Fruit fly (Drosophila melanogaster): ENCODE data around the gene CG33116.

Gene CG33116

DNA sequence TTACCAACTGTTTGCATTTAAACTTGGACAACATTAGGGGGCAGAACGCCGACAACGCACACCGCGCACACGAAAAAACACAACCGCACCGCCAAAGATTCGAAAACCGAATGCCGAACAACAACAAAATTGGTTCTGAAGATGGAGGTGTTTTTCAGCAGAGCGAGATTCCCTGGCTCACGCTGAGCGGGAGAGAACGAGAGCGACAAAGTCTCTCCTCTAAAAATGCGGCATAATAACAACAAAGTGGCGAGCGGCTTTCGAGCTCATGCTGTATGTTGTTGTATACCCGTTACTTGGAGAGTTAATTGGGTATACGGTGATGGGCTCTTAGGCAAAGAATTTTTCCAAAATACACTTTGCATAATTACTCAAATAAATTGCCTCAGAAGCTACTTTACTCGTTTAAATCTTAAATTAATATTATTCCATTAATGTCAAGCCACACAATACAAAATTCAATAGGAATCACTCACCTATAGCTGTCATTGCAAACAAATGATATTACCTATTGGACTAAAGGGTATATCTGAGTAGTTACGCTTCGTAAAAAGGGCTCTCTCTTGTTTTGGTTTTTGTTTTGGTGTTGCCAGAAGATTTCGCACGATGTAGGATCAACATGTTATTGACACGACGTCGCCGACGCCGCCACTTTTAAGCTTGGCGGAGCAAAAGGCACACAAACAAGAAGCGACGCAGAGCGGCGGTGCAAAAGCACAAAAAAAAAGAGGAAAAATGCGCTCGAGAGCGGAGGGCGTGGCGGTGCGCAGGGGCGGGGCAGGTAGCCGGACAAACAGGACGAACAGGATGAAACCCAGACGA, 39.4 kb downstream of the CG33116 start:
- TF ChIP-seq BtbVII (GFP tag; optimal IDR thresholded peaks at IDR 0.05) = peak; percentile 74
- TF ChIP-seq gce (GFP tag; IDR thresholded peaks at IDR 0.05) = no peak
- TF ChIP-seq CG14050 (GFP tag; IDR thresholded peaks at IDR 0.05) = no peak
- TF ChIP-seq MESR4 (GFP tag; optimal IDR thresholded peaks at IDR 0.05) = no peak
- TF ChIP-seq CrebB (tag; optimal IDR thresholded peaks at IDR 0.05) = peak; percentile 72
- peak; percentile 76 for TF ChIP-seq CG7556 (GFP tag; optimal IDR thresholded peaks at IDR 0.05)
- TF ChIP-seq CG15601 (tag; optimal IDR thresholded peaks at IDR 0.05) = peak; percentile 57
- TF ChIP-seq CG12391 (tag; optimal IDR thresholded peaks at IDR 0.05) = peak; percentile 70
- peak; percentile 63; the same call in 2 of the 3 replicates for TF ChIP-seq z (GFP tag; IDR thresholded peaks at IDR 0.05)
- TF ChIP-seq CG3407 (GFP tag; optimal IDR thresholded peaks at IDR 0.05) = peak; percentile 30
- TF ChIP-seq CG9932 (GFP tag; IDR thresholded peaks at IDR 0.05) = peak; percentile 75
- peak; percentile 49 for TF ChIP-seq fd96Cb (tag; optimal IDR thresholded peaks at IDR 0.05)
- TF ChIP-seq chn (GFP tag; optimal IDR thresholded peaks at IDR 0.05) = peak; percentile 46
- TF ChIP-seq Vsx1 (GFP tag; optimal IDR thresholded peaks at IDR 0.05) = peak; percentile 36
- TF ChIP-seq Eip74EF (GFP tag; optimal IDR thresholded peaks at IDR 0.05) = peak in 1 of 2 experiments; percentile 66
- TF ChIP-seq CG4854 (GFP tag; optimal IDR thresholded peaks at IDR 0.05) = peak; percentile 51
- peak; percentile 52 for TF ChIP-seq lmd (GFP tag; IDR thresholded peaks at IDR 0.05)
- TF ChIP-seq CG2199 (GFP tag; IDR thresholded peaks at IDR 0.05) = 0 out of 3 replicates have a peak, but pooled peaks have one; percentile 15
- TF ChIP-seq Jarid2 (GFP tag; optimal IDR thresholded peaks at IDR 0.05) = no peak
- TF ChIP-seq CG12071 (GFP tag; optimal IDR thresholded peaks at IDR 0.05) = peak; percentile 35
- TF ChIP-seq CG10959 (GFP tag; IDR thresholded peaks at IDR 0.05) = no peak
- peak; percentile 43 for TF ChIP-seq HmgZ (tag; optimal IDR thresholded peaks at IDR 0.05)
- no peak for TF ChIP-seq CG7963 (GFP tag; IDR thresholded peaks at IDR 0.05; ENCODE audit: partially characterized antibody)
- peak; percentile 62 for TF ChIP-seq CG18476 (GFP tag; optimal IDR thresholded peaks at IDR 0.05)
- no peak for TF ChIP-seq Neu2 (GFP tag; optimal IDR thresholded peaks at IDR 0.05; ENCODE audit: borderline replicate concordance)
- TF ChIP-seq odd (GFP tag; optimal IDR thresholded peaks at IDR 0.05) = peak; percentile 57
- TF ChIP-seq jigr1 (GFP tag; IDR thresholded peaks at IDR 0.05) = no peak
- TF ChIP-seq Awh (GFP tag; IDR thresholded peaks at IDR 0.05) = no peak
- TF ChIP-seq Hsf (GFP tag; optimal IDR thresholded peaks at IDR 0.05) = peak; percentile 66
- no peak for TF ChIP-seq pzg (GFP tag; optimal IDR thresholded peaks at IDR 0.05)
- peak; percentile 75 for TF ChIP-seq CoRest (tag; optimal IDR thresholded peaks at IDR 0.05)
- TF ChIP-seq CG13287 (GFP tag; IDR thresholded peaks at IDR 0.05; ENCODE audit: partially characterized antibody) = no peak; the same call in 1 of the 2 replicates
- peak; percentile 78 for TF ChIP-seq scrt (GFP tag; optimal IDR thresholded peaks at IDR 0.05)
- peak; percentile 23 for TF ChIP-seq CG18764 (GFP tag; optimal IDR thresholded peaks at IDR 0.05)
- TF ChIP-seq CG17361 (GFP tag; IDR thresholded peaks at IDR 0.05) = peak; percentile 62
- TF ChIP-seq CHES-1-like (GFP tag; optimal IDR thresholded peaks at IDR 0.05) = peak; percentile 28
- TF ChIP-seq CG33557 (GFP tag; optimal IDR thresholded peaks at IDR 0.05) = peak; percentile 27
- TF ChIP-seq HLHmδ (GFP tag; optimal IDR thresholded peaks at IDR 0.05) = peak; percentile 63
- peak; percentile 79 for TF ChIP-seq nom (GFP tag; optimal IDR thresholded peaks at IDR 0.05)
- TF ChIP-seq hbn (GFP tag; IDR thresholded peaks at IDR 0.05; ENCODE audit: partially characterized antibody) = no peak
- 0 out of 3 replicates have a peak, but pooled peaks have one; percentile 58 for TF ChIP-seq so (GFP tag; IDR thresholded peaks at IDR 0.05)
- TF ChIP-seq CG15073 (GFP tag; optimal IDR thresholded peaks at IDR 0.05) = no peak
- no peak for TF ChIP-seq CkIIα-i1 (GFP tag; IDR thresholded peaks at IDR 0.05)
- peak; percentile 78 for TF ChIP-seq PHDP (tag; optimal IDR thresholded peaks at IDR 0.05)
- no peak for TF ChIP-seq D (optimal IDR thresholded peaks at IDR 0.05)
- peak; percentile 44 for TF ChIP-seq D (GFP tag; optimal IDR thresholded peaks at IDR 0.05)
- peak; percentile 71 for TF ChIP-seq ind (GFP tag; optimal IDR thresholded peaks at IDR 0.05)
- no peak for TF ChIP-seq Gsc (GFP tag; IDR thresholded peaks at IDR 0.05)
